Worm (Caenorhabditis elegans) whole organism, L4/young adult: Measurements from ENCODE around the gene pqn-91.

Experiments used
- W03F9.2 ChIP-seq: fragments of 150-350 bp; optimal IDR thresholded peaks from 2 replicates; lab custom pipeline; 2014; ENCODE audit warnings: missing biosample characterization, missing genetic modification characterization
- dao-5 ChIP-seq: sonication (generic microtip); optimal IDR thresholded peaks from 2 replicates; lab custom pipeline; 2016; ENCODE audit warnings: missing genotype, missing genetic modification characterization, moderate library complexity, missing compliant biosample characterization
- him-1 ChIP-seq: sonication (generic microtip); optimal IDR thresholded peaks from 2 replicates; lab custom pipeline; 2016; ENCODE audit warnings: missing genotype, missing genetic modification reagents, missing genetic modification characterization, missing compliant biosample characterization

DNA sequence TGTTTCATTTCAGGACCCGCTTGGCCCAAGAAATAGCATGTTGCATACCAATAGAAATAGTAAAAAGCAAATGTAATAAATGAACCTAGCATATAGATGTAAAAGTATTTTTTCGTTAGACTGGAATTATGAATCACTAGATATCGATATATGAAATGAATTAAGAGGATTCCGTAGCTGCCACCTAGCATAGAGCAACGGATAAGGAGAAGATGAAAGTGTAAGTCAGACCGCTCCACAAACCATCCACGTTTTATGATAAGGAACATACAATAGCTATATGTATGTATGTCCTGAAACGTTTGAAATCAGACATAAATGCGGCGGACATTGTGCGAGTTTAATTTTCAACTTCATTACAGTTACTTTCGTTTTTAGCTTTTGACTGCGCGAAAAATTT is 40.6 kb upstream of the pqn-91 start:
- TF ChIP-seq dao-5 (tag; lab: Kevin White, UChicago) (no peak), him-1 (no peak), W03F9.2 (tag; lab: Kevin White, UChicago) (no peak)
